Worm (Caenorhabditis elegans) whole organism, midembryonic: Measurements from ENCODE around the gene scly-1.

Experiments
- T22C8.4 ChIP-seq: fragments of 200-800 bp; sonication (Bioruptor generic); IDR thresholded peaks from 2 replicates; pipeline ENCODE4 v1.3.6; 2022; ENCODE audit warnings: missing genetic modification characterization, missing compliant biosample characterization
- cog-1 ChIP-seq: sonication (generic microtip); optimal IDR thresholded peaks from 2 replicates; lab custom pipeline; 2016; ENCODE audit warnings: missing genetic modification characterization, missing compliant biosample characterization
- flt-1 ChIP-seq: fragments of 200-800 bp; sonication (Bioruptor generic); IDR thresholded peaks from 2 replicates; pipeline ENCODE4 v1.3.6; 2022; ENCODE audit warnings: missing genetic modification characterization, missing compliant biosample characterization
- med-1 ChIP-seq: sonication (generic microtip); optimal IDR thresholded peaks from 2 replicates; lab custom pipeline; 2017; ENCODE audit warnings: missing genetic modification characterization, mild to moderate bottlenecking, missing compliant biosample characterization, antibody characterized with exemption, missing genetic modification reagents; ENCODE audit not compliant: insufficient read depth
- ref-1 ChIP-seq: fragments of 200-800 bp; sonication (Bioruptor generic); conservative IDR thresholded peaks from 2 replicates; pipeline ENCODE4 v1.3.6; 2022; ENCODE audit warnings: missing genetic modification reagents, missing genetic modification characterization, missing compliant biosample characterization
- tab-1 ChIP-seq: fragments of 200-800 bp; sonication (Bioruptor generic); IDR thresholded peaks from 2 replicates; pipeline ENCODE4 v1.3.6; 2022; ENCODE audit warnings: missing genetic modification characterization, missing compliant biosample characterization
- ztf-23 ChIP-seq: fragments of 200-800 bp; sonication (Bioruptor generic); IDR thresholded peaks from 2 replicates; pipeline ENCODE4 v1.3.6; 2022; ENCODE audit warnings: missing genetic modification reagents, missing genetic modification characterization, missing compliant biosample characterization
- ztf-29 ChIP-seq: fragments of 200-800 bp; sonication (Bioruptor generic); IDR thresholded peaks from 2 replicates; pipeline ENCODE4 v1.3.6; 2022; ENCODE audit warnings: missing genetic modification reagents, missing genetic modification characterization, missing compliant biosample characterization

- TF ChIP-seq ref-1 = no peak
- no peak for TF ChIP-seq med-1 (GFP tag; lab: Kevin White, UChicago)
- no peak for TF ChIP-seq tab-1 (GFP tag; lab: Robert Waterston, UW)
- no peak for TF ChIP-seq ztf-23
- no peak for TF ChIP-seq T22C8.4 (GFP tag; lab: Robert Waterston, UW)
- no peak for TF ChIP-seq cog-1
- no peak for TF ChIP-seq ztf-29 (GFP tag; lab: Robert Waterston, UW)
- TF ChIP-seq flt-1 (GFP tag; lab: Robert Waterston, UW) = no peak
These were observed 44.6 kb downstream of the scly-1 start for ce11 chrII:6236093-6236945.
